Fruit fly (Drosophila melanogaster) whole organism, embryonic: ENCODE measurements around the gene Sfp78E.
A peak's percentile ranks its signal among the peaks of the same experiment; 100 is the strongest.

Experiments used
- Ada2b ChIP-seq: fragments of 200-800 bp; sonication (Bioruptor generic); IDR thresholded peaks from 2 replicates; pipeline ENCODE4 v1.3.6; 2022; ENCODE audit warnings: missing biosample characterization, missing genetic modification characterization
- Aef1 ChIP-seq: fragments of 200-800 bp; sonication (Bioruptor generic); IDR thresholded peaks from 3 replicates; pipeline ENCODE4 v1.3.6; 2022; ENCODE audit warnings: missing biosample characterization, missing genetic modification characterization
- Antp ChIP-seq: fragments of 200-800 bp; sonication (Bioruptor generic); optimal IDR thresholded peaks from 3 replicates; lab custom pipeline; 2016; ENCODE audit warnings: missing biosample characterization, missing genetic modification characterization
- BtbVII ChIP-seq: fragments of 200-800 bp; sonication (Bioruptor generic); optimal IDR thresholded peaks from 3 replicates; lab custom pipeline; 2017; ENCODE audit warnings: missing biosample characterization, mild to moderate bottlenecking, missing genetic modification characterization
- CG11696 ChIP-seq: fragments of 200-800 bp; sonication (Bioruptor generic); IDR thresholded peaks from 2 replicates; pipeline ENCODE4 v1.3.6; 2022; ENCODE audit warnings: missing biosample characterization, missing genetic modification characterization
- CG13123 ChIP-seq: fragments of 200-800 bp; sonication (Bioruptor generic); optimal IDR thresholded peaks from 2 replicates; lab custom pipeline; 2016; ENCODE audit warnings: missing biosample characterization, missing genetic modification characterization
- CG14965 ChIP-seq: fragments of 200-800 bp; sonication (Bioruptor generic); optimal IDR thresholded peaks from 2 replicates; lab custom pipeline; 2016; ENCODE audit warnings: missing biosample characterization, missing genetic modification characterization, borderline replicate concordance
- CG15479 ChIP-seq: fragments of 200-800 bp; sonication (Bioruptor generic); optimal IDR thresholded peaks from 3 replicates; lab custom pipeline; 2019; ENCODE audit warnings: missing biosample characterization, mild to moderate bottlenecking, missing genetic modification characterization, moderate library complexity
- CG1647 ChIP-seq: fragments of 200-800 bp; sonication (Bioruptor generic); optimal IDR thresholded peaks from 3 replicates; lab custom pipeline; 2016; ENCODE audit warnings: missing biosample characterization, missing genetic modification characterization
- CG17328 ChIP-seq: fragments of 200-800 bp; sonication (Bioruptor generic); IDR thresholded peaks from 2 replicates; pipeline ENCODE4 v1.3.6; 2022; ENCODE audit warnings: missing biosample characterization, missing genetic modification characterization
- CG18619 ChIP-seq: fragments of 200-800 bp; sonication (Bioruptor generic); optimal IDR thresholded peaks from 3 replicates; lab custom pipeline; 2017; ENCODE audit warnings: missing biosample characterization, mild to moderate bottlenecking, missing genetic modification characterization
- CG30403 ChIP-seq: fragments of 200-800 bp; sonication (Bioruptor generic); optimal IDR thresholded peaks from 3 replicates; lab custom pipeline; 2016; ENCODE audit warnings: missing biosample characterization, missing genetic modification characterization
- CG3065 ChIP-seq: fragments of 200-800 bp; sonication (Bioruptor generic); optimal IDR thresholded peaks from 2 replicates; lab custom pipeline; 2016; ENCODE audit warnings: missing biosample characterization, missing genetic modification characterization
- CG31224 ChIP-seq: fragments of 200-800 bp; sonication (Bioruptor generic); IDR thresholded peaks from 2 replicates; pipeline ENCODE4 v1.3.6; 2022; ENCODE audit warnings: missing biosample characterization, missing genetic modification characterization
- CG3281 ChIP-seq: fragments of 200-800 bp; sonication (Bioruptor generic); optimal IDR thresholded peaks from 3 replicates; lab custom pipeline; 2017; ENCODE audit warnings: missing biosample characterization, mild to moderate bottlenecking, missing genetic modification characterization
- CG3995 ChIP-seq: fragments of 200-800 bp; sonication (Bioruptor generic); optimal IDR thresholded peaks from 3 replicates; lab custom pipeline; 2016; ENCODE audit warnings: missing biosample characterization, missing genetic modification characterization
- CG6854 ChIP-seq: fragments of 200-800 bp; sonication (Bioruptor generic); optimal IDR thresholded peaks from 3 replicates; lab custom pipeline; 2017; ENCODE audit warnings: missing biosample characterization, mild to moderate bottlenecking, missing genetic modification characterization
- CG7928 ChIP-seq: fragments of 200-800 bp; sonication (Bioruptor generic); optimal IDR thresholded peaks from 2 replicates; lab custom pipeline; 2017; ENCODE audit warnings: missing biosample characterization, mild to moderate bottlenecking, missing genetic modification characterization
- CG7963 ChIP-seq: fragments of 200-800 bp; sonication (Bioruptor generic); IDR thresholded peaks from 3 replicates; pipeline ENCODE4 v1.3.6; 2022; ENCODE audit warnings: missing biosample characterization, missing genetic modification characterization; ENCODE audit not compliant: partially characterized antibody
- CG9797 ChIP-seq: fragments of 200-800 bp; sonication (Bioruptor generic); optimal IDR thresholded peaks from 3 replicates; lab custom pipeline; 2018; ENCODE audit warnings: missing biosample characterization, mild to moderate bottlenecking, missing genetic modification characterization
- Dfd ChIP-seq, 2 experiments: fragments of >200 bp; optimal IDR thresholded peaks; 2 replicates each; lab custom pipeline; 2017; ENCODE audit warnings: missing biosample characterization in 2 of 2, missing genetic modification characterization in 2 of 2
- Eip74EF ChIP-seq, 2 experiments: fragments of 200-800 bp in 1 of 2; fragments of >200 bp in 1 of 2; sonication (Bioruptor generic) in 1 of 2; optimal IDR thresholded peaks; 2 replicates each; lab custom pipeline; 2017 to 2019; ENCODE audit warnings: missing biosample characterization in 2 of 2, missing genetic modification characterization in 2 of 2, mild to moderate bottlenecking in 1 of 2, moderate library complexity in 1 of 2
- Gug ChIP-seq: fragments of 200-800 bp; sonication (Bioruptor generic); IDR thresholded peaks from 4 replicates; pipeline ENCODE4 v1.3.6; 2022; ENCODE audit warnings: missing biosample characterization, missing genetic modification characterization
- H2.0 ChIP-seq: fragments of 200-800 bp; sonication (Bioruptor generic); IDR thresholded peaks from 2 replicates; pipeline ENCODE4 v1.3.6; 2022; ENCODE audit warnings: missing biosample characterization, missing genetic modification characterization
- MBD-R2 ChIP-seq: fragments of 200-800 bp; sonication (Bioruptor generic); IDR thresholded peaks from 2 replicates; pipeline ENCODE4 v1.3.6; 2022; ENCODE audit warnings: missing biosample characterization, missing genetic modification characterization
- Max ChIP-seq: fragments of 200-800 bp; sonication (Bioruptor generic); optimal IDR thresholded peaks from 2 replicates; lab custom pipeline; 2016; ENCODE audit warnings: missing biosample characterization, mild to moderate bottlenecking, missing genetic modification characterization
- Rfx ChIP-seq: fragments of 200-800 bp; sonication (Bioruptor generic); IDR thresholded peaks from 2 replicates; pipeline ENCODE4 v1.3.6; 2022; ENCODE audit warnings: missing biosample characterization, missing genetic modification characterization
- ato ChIP-seq: fragments of 200-800 bp; sonication (Bioruptor generic); IDR thresholded peaks from 2 replicates; pipeline ENCODE4 v1.3.6; 2022; ENCODE audit warnings: missing biosample characterization, missing genetic modification characterization; ENCODE audit not compliant: partially characterized antibody
- corto ChIP-seq: fragments of 200-800 bp; sonication (Bioruptor generic); optimal IDR thresholded peaks from 2 replicates; lab custom pipeline; 2016; ENCODE audit warnings: missing biosample characterization, mild to moderate bottlenecking, missing genetic modification characterization, moderate library complexity
- crc ChIP-seq: fragments of 200-800 bp; sonication (Bioruptor generic); optimal IDR thresholded peaks from 2 replicates; lab custom pipeline; 2016; ENCODE audit warnings: missing biosample characterization, missing genetic modification characterization
- croc ChIP-seq: fragments of 200-800 bp; sonication (Bioruptor generic); conservative IDR thresholded peaks from 3 replicates; pipeline ENCODE4 v1.3.6; 2022; ENCODE audit warnings: missing biosample characterization, missing genetic modification characterization
- cwo ChIP-seq: fragments of 200-800 bp; sonication (Bioruptor generic); optimal IDR thresholded peaks from 3 replicates; lab custom pipeline; 2017; ENCODE audit warnings: missing biosample characterization, missing genetic modification characterization, mild to moderate bottlenecking, moderate library complexity, missing genetic modification reagents
- dpn ChIP-seq, 2 experiments: fragments of 200-800 bp; sonication (Bioruptor generic); optimal IDR thresholded peaks; 3 replicates each; lab custom pipeline; 2016; ENCODE audit warnings: missing biosample characterization in 2 of 2, missing genetic modification characterization in 2 of 2
- ems ChIP-seq: fragments of 200-800 bp; sonication (Bioruptor generic); optimal IDR thresholded peaks from 3 replicates; lab custom pipeline; 2016; ENCODE audit warnings: missing biosample characterization, missing genetic modification characterization
- fd96Cb ChIP-seq: fragments of 200-800 bp; sonication (Bioruptor generic); optimal IDR thresholded peaks from 2 replicates; lab custom pipeline; 2018; ENCODE audit warnings: missing biosample characterization, mild to moderate bottlenecking, missing genetic modification characterization, moderate library complexity
- fu2 ChIP-seq: fragments of 200-800 bp; sonication (Bioruptor generic); optimal IDR thresholded peaks from 2 replicates; lab custom pipeline; 2016; ENCODE audit warnings: missing biosample characterization, missing genetic modification characterization
- nmo ChIP-seq: fragments of 200-800 bp; sonication (Bioruptor generic); optimal IDR thresholded peaks from 2 replicates; lab custom pipeline; 2018; ENCODE audit warnings: missing biosample characterization, mild to moderate bottlenecking, missing genetic modification characterization, moderate library complexity
- nom ChIP-seq: fragments of 200-800 bp; sonication (Bioruptor generic); optimal IDR thresholded peaks from 2 replicates; lab custom pipeline; 2017; ENCODE audit warnings: missing biosample characterization, missing genetic modification characterization, mild to moderate bottlenecking, moderate library complexity, missing genetic modification reagents
- phol ChIP-seq: fragments of 200-800 bp; sonication (Bioruptor generic); optimal IDR thresholded peaks from 3 replicates; lab custom pipeline; 2018; ENCODE audit warnings: missing biosample characterization, mild to moderate bottlenecking, missing genetic modification characterization, moderate library complexity
- pnt ChIP-seq: fragments of 200-800 bp; sonication (Bioruptor generic); optimal IDR thresholded peaks from 3 replicates; lab custom pipeline; 2016; ENCODE audit warnings: missing biosample characterization, missing genetic modification characterization
- ranshi ChIP-seq: fragments of 200-800 bp; sonication (Bioruptor generic); IDR thresholded peaks from 2 replicates; pipeline ENCODE4 v1.3.6; 2022; ENCODE audit warnings: missing biosample characterization, missing genetic modification characterization
- run ChIP-seq: fragments of 200-800 bp; sonication (Bioruptor generic); optimal IDR thresholded peaks from 3 replicates; lab custom pipeline; 2018; ENCODE audit warnings: missing biosample characterization, mild to moderate bottlenecking, missing genetic modification characterization
- sc ChIP-seq, 3 experiments: fragments of >200 bp in 2 of 3; fragments of 200-800 bp in 1 of 3; sonication (Bioruptor generic) in 1 of 3; optimal IDR thresholded peaks; 2 replicates in 2 of 3; 3 replicates in 1 of 3; lab custom pipeline; 2017; ENCODE audit warnings: mild to moderate bottlenecking in 1 of 3, missing biosample characterization in 1 of 3, missing genetic modification characterization in 1 of 3, missing genetic modification reagents in 1 of 3
- schlank ChIP-seq: fragments of 200-800 bp; sonication (Bioruptor generic); optimal IDR thresholded peaks from 2 replicates; lab custom pipeline; 2018; ENCODE audit warnings: missing biosample characterization, mild to moderate bottlenecking, missing genetic modification characterization
- sob ChIP-seq: fragments of 200-800 bp; sonication (Bioruptor generic); IDR thresholded peaks from 2 replicates; pipeline ENCODE4 v1.3.6; 2022; ENCODE audit warnings: missing biosample characterization, missing genetic modification characterization
- sr ChIP-seq: fragments of 200-800 bp; sonication (Bioruptor generic); IDR thresholded peaks from 3 replicates; pipeline ENCODE4 v1.3.6; 2022; ENCODE audit warnings: missing biosample characterization, missing genetic modification characterization
- tgo ChIP-seq: fragments of 200-800 bp; sonication (Bioruptor generic); IDR thresholded peaks from 3 replicates; pipeline ENCODE4 v1.3.6; 2022; ENCODE audit warnings: missing biosample characterization, missing genetic modification characterization
- toy ChIP-seq: fragments of 200-800 bp; sonication (Bioruptor generic); IDR thresholded peaks from 2 replicates; pipeline ENCODE4 v1.3.6; 2022; ENCODE audit warnings: missing biosample characterization, missing genetic modification characterization
- trh ChIP-seq: fragments of 200-800 bp; sonication (Bioruptor generic); optimal IDR thresholded peaks from 2 replicates; lab custom pipeline; 2016; ENCODE audit warnings: missing biosample characterization, missing genetic modification characterization
- vvl ChIP-seq: fragments of 200-800 bp; sonication (Bioruptor generic); IDR thresholded peaks from 2 replicates; pipeline ENCODE4 v1.3.6; 2022; ENCODE audit warnings: missing biosample characterization, missing genetic modification characterization

The Sfp78E gene

DNA sequence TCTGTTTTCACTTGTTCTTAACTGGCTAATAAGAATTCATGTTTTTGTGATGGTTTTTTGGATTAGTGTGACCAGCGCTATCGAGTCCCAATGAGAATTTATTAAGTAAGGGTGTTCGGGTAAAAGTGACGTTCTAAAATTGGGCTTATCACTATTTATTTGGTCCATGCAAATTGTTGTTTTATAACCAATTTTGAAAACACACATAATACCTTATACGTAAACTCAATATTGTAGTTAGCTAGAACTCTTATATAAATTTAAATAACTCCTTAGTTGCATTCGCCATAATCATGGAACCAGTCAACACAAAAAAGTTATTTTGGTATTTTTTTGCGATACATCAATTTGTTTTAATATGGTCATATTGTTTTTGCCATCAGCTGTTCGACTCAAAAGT lies 4.2 kb downstream of the Sfp78E start, which contains the start of the genes Als2 and CG11248 (continued):
- TF ChIP-seq H2.0 (peak; percentile 56; the same call in 1 of the 2 replicates), nmo (GFP tag; lab: Kevin White, UChicago) (peak; percentile 90), CG3281 (GFP tag; lab: Kevin White, UChicago) (no peak), Eip74EF (GFP tag; optimal IDR thresholded peaks at IDR 0.05; lab: Kevin White, UChicago) (no peak), schlank (tag; lab: Kevin White, UChicago) (no peak), sc (optimal IDR thresholded peaks at IDR 0.05; lab: Kevin White, UChicago) (no peak), sc (GFP tag; optimal IDR thresholded peaks at IDR 0.05; lab: Kevin White, UChicago) (no peak), croc (GFP tag; lab: Robert Waterston, UW) (peak; percentile 65), sob (GFP tag; lab: Robert Waterston, UW) (peak; percentile 74), Aef1 (peak; percentile 69), CG18619 (peak; percentile 47), CG14965 (no peak), ato (GFP tag; lab: Robert Waterston, UW) (no peak), dpn (GFP tag; optimal IDR thresholded peaks at IDR 0.05; lab: Kevin White, UChicago) (peak; percentile 69 to 77), ems (GFP tag; lab: Kevin White, UChicago) (peak; percentile 56), MBD-R2 (GFP tag; lab: Robert Waterston, UW) (peak; percentile 74), CG31224 (GFP tag; lab: Robert Waterston, UW) (peak; percentile 34; the same call in 1 of the 2 replicates), run (tag; lab: Kevin White, UChicago) (no peak), crc (GFP tag; lab: Kevin White, UChicago) (peak; percentile 12), CG3065 (GFP tag; lab: Kevin White, UChicago) (peak; percentile 28), phol (tag; lab: Kevin White, UChicago) (peak; percentile 90), CG9797 (GFP tag; lab: Kevin White, UChicago) (peak; percentile 80), corto (no peak), Dfd (GFP tag; optimal IDR thresholded peaks at IDR 0.05; lab: Kevin White, UChicago) (no peak), CG7928 (no peak), CG17328 (GFP tag; lab: Robert Waterston, UW) (peak; percentile 45; the same call in 1 of the 2 replicates), CG6854 (GFP tag; lab: Kevin White, UChicago) (no peak), CG15479 (GFP tag; lab: Kevin White, UChicago) (no peak), CG3995 (GFP tag; lab: Kevin White, UChicago) (peak; percentile 87), Gug (GFP tag; lab: Robert Waterston, UW) (peak; percentile 61; the same call in 2 of the 4 replicates), nom (GFP tag; lab: Kevin White, UChicago) (no peak), toy (GFP tag; lab: Robert Waterston, UW) (no peak), Antp (GFP tag; lab: Kevin White, UChicago) (peak; percentile 57), CG1647 (peak; percentile 38), sr (GFP tag; lab: Robert Waterston, UW) (no peak), CG13123 (GFP tag; lab: Kevin White, UChicago) (no peak), CG7963 (GFP tag; lab: Robert Waterston, UW) (no peak), Ada2b (GFP tag; lab: Robert Waterston, UW) (peak; percentile 62), fd96Cb (tag; lab: Kevin White, UChicago) (peak; percentile 66), ranshi (peak; percentile 67; the same call in 1 of the 2 replicates), CG11696 (GFP tag; lab: Robert Waterston, UW) (no peak), fu2 (GFP tag; lab: Kevin White, UChicago) (peak; percentile 63), vvl (GFP tag; lab: Robert Waterston, UW) (peak; percentile 64), trh (GFP tag; lab: Kevin White, UChicago) (peak; percentile 24), cwo (GFP tag; lab: Kevin White, UChicago) (no peak), CG30403 (GFP tag; lab: Kevin White, UChicago) (peak; percentile 85), pnt (GFP tag; lab: Kevin White, UChicago) (peak; percentile 75), BtbVII (no peak), tgo (GFP tag; lab: Robert Waterston, UW) (peak; percentile 66), Max (GFP tag; lab: Kevin White, UChicago) (peak; percentile 66), Rfx (GFP tag; lab: Robert Waterston, UW) (peak; percentile 80)
